Worm (Caenorhabditis elegans) whole organism, young adult: ENCODE measurements around the gene bath-4.
A peak's percentile ranks its signal among the peaks of the same experiment; 100 is the strongest.
"Not testable (repeated sequence)": the region's sequence is repeated elsewhere in the genome, so short reads cannot be mapped to it uniquely, and the experiment has no call there.

Experiments used
- B0019.2 ChIP-seq: fragments of 200-800 bp; sonication (Bioruptor generic); conservative IDR thresholded peaks from 2 replicates; pipeline ENCODE4 v1.3.6; 2022; ENCODE audit warnings: missing genetic modification reagents, missing genetic modification characterization, missing compliant biosample characterization
- C06A6.2 ChIP-seq: fragments of 200-800 bp; sonication (Bioruptor generic); conservative IDR thresholded peaks from 2 replicates; pipeline ENCODE4 v1.3.6; 2022; ENCODE audit warnings: missing genetic modification characterization, missing compliant biosample characterization
- F49E8.2 ChIP-seq: sonication (generic microtip); optimal IDR thresholded peaks from 3 replicates; lab custom pipeline; 2017; ENCODE audit warnings: missing genetic modification characterization, mild to moderate bottlenecking, missing compliant biosample characterization, antibody characterized with exemption, moderate library complexity; ENCODE audit not compliant: insufficient read depth
- T07F8.4 ChIP-seq: sonication (generic microtip); optimal IDR thresholded peaks from 2 replicates; lab custom pipeline; 2016; ENCODE audit warnings: mild to moderate bottlenecking, missing genetic modification characterization, moderate library complexity, missing compliant biosample characterization
- Y53G8AR.9 ChIP-seq: fragments of 200-800 bp; sonication (Bioruptor generic); conservative IDR thresholded peaks from 2 replicates; pipeline ENCODE4 v1.3.6; 2022; ENCODE audit warnings: missing genetic modification reagents, missing genetic modification characterization, missing compliant biosample characterization
- Y79H2A.3 ChIP-seq: fragments of 200-800 bp; sonication (Bioruptor generic); conservative IDR thresholded peaks from 2 replicates; pipeline ENCODE4 v1.3.6; 2022; ENCODE audit warnings: missing genetic modification reagents, missing genetic modification characterization, missing compliant biosample characterization
- aptf-2 ChIP-seq: fragments of 200-800 bp; sonication (Bioruptor generic); conservative IDR thresholded peaks from 2 replicates; pipeline ENCODE4 v1.3.6; 2022; ENCODE audit warnings: missing genetic modification reagents, missing genetic modification characterization, missing compliant biosample characterization
- atf-7 ChIP-seq: sonication (generic microtip); optimal IDR thresholded peaks from 2 replicates; lab custom pipeline; 2017; ENCODE audit warnings: mild to moderate bottlenecking, missing genetic modification characterization, missing compliant biosample characterization
- athp-1 ChIP-seq: sonication (generic microtip); optimal IDR thresholded peaks from 2 replicates; lab custom pipeline; 2017; ENCODE audit warnings: mild to moderate bottlenecking, missing genetic modification characterization, missing compliant biosample characterization
- bed-1 ChIP-seq: fragments of 200-800 bp; sonication (Bioruptor generic); IDR thresholded peaks from 2 replicates; pipeline ENCODE4 v1.3.6; 2022; ENCODE audit warnings: missing genetic modification reagents, missing genetic modification characterization, missing compliant biosample characterization
- ccch-3 ChIP-seq: fragments of 200-800 bp; sonication (Bioruptor generic); optimal IDR thresholded peaks from 2 replicates; lab custom pipeline; 2018; ENCODE audit warnings: mild to moderate bottlenecking, missing genetic modification characterization, missing compliant biosample characterization
- ceh-40 ChIP-seq: fragments of 200-800 bp; sonication (Bioruptor generic); IDR thresholded peaks from 2 replicates; pipeline ENCODE4 v1.3.6; 2022; ENCODE audit warnings: missing genetic modification characterization, missing compliant biosample characterization
- ceh-79 ChIP-seq: sonication (generic microtip); optimal IDR thresholded peaks from 2 replicates; lab custom pipeline; 2017; ENCODE audit warnings: mild to moderate bottlenecking, missing genetic modification characterization, missing compliant biosample characterization
- dox-1 ChIP-seq: fragments of 200-800 bp; sonication (Bioruptor generic); IDR thresholded peaks from 2 replicates; pipeline ENCODE4 v1.3.6; 2022; ENCODE audit warnings: missing genetic modification reagents, missing genetic modification characterization, missing compliant biosample characterization
- efl-1 ChIP-seq: fragments of 150-350 bp; optimal IDR thresholded peaks from 2 replicates; lab custom pipeline; 2014; ENCODE audit warnings: missing biosample characterization, missing genetic modification reagents, missing genetic modification characterization
- ekl-4 ChIP-seq: fragments of 200-800 bp; sonication (Bioruptor generic); IDR thresholded peaks from 2 replicates; pipeline ENCODE4 v1.3.6; 2022; ENCODE audit warnings: missing genetic modification reagents, missing genetic modification characterization, missing compliant biosample characterization
- him-1 ChIP-seq: sonication (generic microtip); optimal IDR thresholded peaks from 2 replicates; lab custom pipeline; 2016; ENCODE audit warnings: missing genotype, missing genetic modification reagents, missing genetic modification characterization, missing compliant biosample characterization
- hlh-12 ChIP-seq: sonication (generic microtip); optimal IDR thresholded peaks from 2 replicates; lab custom pipeline; 2016; ENCODE audit warnings: missing genetic modification characterization, missing compliant biosample characterization
- hlh-26 ChIP-seq: fragments of 200-800 bp; sonication (Bioruptor generic); conservative IDR thresholded peaks from 2 replicates; pipeline ENCODE4 v1.3.6; 2022; ENCODE audit warnings: missing genetic modification reagents, missing genetic modification characterization, missing compliant biosample characterization
- lag-1 ChIP-seq: fragments of 200-800 bp; sonication (Bioruptor generic); IDR thresholded peaks from 2 replicates; pipeline ENCODE4 v1.3.6; 2022; ENCODE audit warnings: missing genetic modification reagents, missing genetic modification characterization, missing compliant biosample characterization
- lin-26 ChIP-seq: fragments of 200-800 bp; sonication (Bioruptor generic); IDR thresholded peaks from 2 replicates; pipeline ENCODE4 v1.3.6; 2022; ENCODE audit warnings: missing genetic modification reagents, missing genetic modification characterization, missing compliant biosample characterization
- lin-54 ChIP-seq: fragments of 200-800 bp; sonication (Bioruptor generic); optimal IDR thresholded peaks from 2 replicates; lab custom pipeline; 2018; ENCODE audit warnings: mild to moderate bottlenecking, missing genetic modification characterization, missing compliant biosample characterization
- lir-1 ChIP-seq: fragments of 200-800 bp; sonication (Bioruptor generic); conservative IDR thresholded peaks from 2 replicates; pipeline ENCODE4 v1.3.6; 2022; ENCODE audit warnings: missing genetic modification reagents, missing genetic modification characterization, missing compliant biosample characterization
- lsl-1 ChIP-seq: fragments of 200-800 bp; sonication (Bioruptor generic); optimal IDR thresholded peaks from 2 replicates; lab custom pipeline; 2018; ENCODE audit warnings: mild to moderate bottlenecking, missing genetic modification characterization, moderate library complexity, missing compliant biosample characterization
- madf-3 ChIP-seq: fragments of 200-800 bp; sonication (Bioruptor generic); IDR thresholded peaks from 2 replicates; pipeline ENCODE4 v1.3.6; 2022; ENCODE audit warnings: missing genetic modification reagents, missing genetic modification characterization, missing compliant biosample characterization
- madf-6 ChIP-seq: fragments of 200-800 bp; sonication (Bioruptor generic); IDR thresholded peaks from 2 replicates; pipeline ENCODE4 v1.3.6; 2022; ENCODE audit warnings: missing genetic modification reagents, missing genetic modification characterization, missing compliant biosample characterization
- madf-8 ChIP-seq: fragments of 200-800 bp; sonication (Bioruptor generic); conservative IDR thresholded peaks from 2 replicates; pipeline ENCODE4 v1.3.6; 2022; ENCODE audit warnings: missing genetic modification reagents, missing genetic modification characterization, missing compliant biosample characterization
- mes-4 ChIP-seq: sonication (generic microtip); optimal IDR thresholded peaks from 2 replicates; lab custom pipeline; 2016; ENCODE audit warnings: missing genotype, missing genetic modification characterization, missing compliant biosample characterization
- nhr-80 ChIP-seq: sonication (generic microtip); optimal IDR thresholded peaks from 2 replicates; lab custom pipeline; 2016; ENCODE audit warnings: missing genetic modification characterization, missing compliant biosample characterization
- pha-4 ChIP-seq: fragments of 150-350 bp; sonication (generic microtip); optimal IDR thresholded peaks from 2 replicates; lab custom pipeline; 2014; ENCODE audit warnings: missing biosample characterization, missing genetic modification reagents, missing genetic modification characterization
- rec-8 ChIP-seq, 2 experiments: sonication (generic microtip); optimal IDR thresholded peaks; 2 replicates each; lab custom pipeline; 2016; ENCODE audit warnings: mild to moderate bottlenecking in 2 of 2, missing genetic modification characterization in 2 of 2, missing genetic modification reagents in 2 of 2, missing genotype in 2 of 2, missing biosample characterization in 1 of 2, missing compliant biosample characterization in 1 of 2, moderate library complexity in 1 of 2
- tlf-1 ChIP-seq: fragments of 200-800 bp; sonication (Bioruptor generic); optimal IDR thresholded peaks from 2 replicates; lab custom pipeline; 2018; ENCODE audit warnings: mild to moderate bottlenecking, missing genetic modification characterization, missing compliant biosample characterization
- ztf-18 ChIP-seq: sonication (generic microtip); optimal IDR thresholded peaks from 2 replicates; lab custom pipeline; 2016; ENCODE audit warnings: missing genotype, mild to moderate bottlenecking, missing genetic modification characterization, missing compliant biosample characterization
- ztf-22 ChIP-seq: fragments of 200-800 bp; sonication (Bioruptor generic); optimal IDR thresholded peaks from 2 replicates; lab custom pipeline; 2018; ENCODE audit warnings: mild to moderate bottlenecking, missing genetic modification characterization, moderate library complexity, missing compliant biosample characterization

Gene bath-4

DNA sequence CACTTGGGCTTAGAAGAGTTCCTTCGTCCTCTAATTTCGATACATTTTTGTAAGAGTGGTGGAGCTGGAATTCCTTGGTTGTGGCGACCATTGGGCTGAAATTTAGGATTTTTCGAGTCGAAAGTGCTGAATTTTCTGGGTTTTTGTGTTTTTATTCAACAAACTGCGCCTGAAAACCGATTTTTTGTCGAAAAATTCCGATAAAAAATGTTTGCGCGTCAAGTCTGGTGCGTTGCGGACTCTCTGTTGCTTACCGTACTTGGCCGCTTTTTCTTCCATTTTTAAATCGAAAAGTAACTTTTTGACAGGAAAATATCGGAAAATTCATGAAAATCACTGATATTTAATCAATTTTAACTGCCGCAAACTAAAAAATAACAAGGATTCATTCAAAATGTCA is at the start of gene bath-4:
Gene bath-4, minus strand, starts transcription at position 101 of the 400 bp plus-strand sequence.
- TF ChIP-seq B0019.2 (no peak), lsl-1 (GFP tag; lab: Kevin White, UChicago) (peak; percentile 33)

ce11 chrII:1955568-1955967 is 37.8 kb upstream of the bath-4 start, which contains the start of gene math-49:
math-49 (minus strand) TSS chrII:1955668.
- TF ChIP-seq atf-7 (tag; lab: Kevin White, UChicago); madf-6 (GFP tag; lab: Robert Waterston, UW); ccch-3: not testable (repeated sequence)

- TF ChIP-seq hlh-12: no peak
- no peak for TF ChIP-seq lin-54 (GFP tag; lab: Kevin White, UChicago)
- no peak for TF ChIP-seq ceh-79
- TF ChIP-seq dox-1 (GFP tag; lab: Robert Waterston, UW): peak; percentile 57
- no peak for TF ChIP-seq efl-1 (GFP tag; lab: Kevin White, UChicago)
- TF ChIP-seq lag-1 (GFP tag; lab: Robert Waterston, UW): no peak
- TF ChIP-seq Y53G8AR.9 (GFP tag; lab: Robert Waterston, UW): 0 out of 2 replicates have a peak, but pooled peaks have one; percentile 52
- TF ChIP-seq atf-7 (tag; lab: Kevin White, UChicago): peak; percentile 24
- no peak for TF ChIP-seq rec-8 (tag; optimal IDR thresholded peaks at IDR 0.05; lab: Kevin White, UChicago)
- no peak for TF ChIP-seq madf-3 (GFP tag; lab: Robert Waterston, UW)
- no peak for TF ChIP-seq ztf-22 (GFP tag; lab: Kevin White, UChicago)
- no peak for TF ChIP-seq F49E8.2 (tag; lab: Kevin White, UChicago)
- TF ChIP-seq tlf-1: no peak
- no peak for TF ChIP-seq lsl-1 (GFP tag; lab: Kevin White, UChicago)
- no peak for TF ChIP-seq pha-4 (tag; lab: Kevin White, UChicago)
- TF ChIP-seq lin-26: no peak
- TF ChIP-seq madf-8 (GFP tag; lab: Robert Waterston, UW): no peak
- TF ChIP-seq athp-1 (tag; lab: Kevin White, UChicago): no peak
- TF ChIP-seq hlh-26 (GFP tag; lab: Robert Waterston, UW): no peak
- no peak for TF ChIP-seq lir-1
- peak; percentile 73 for TF ChIP-seq nhr-80
- no peak for TF ChIP-seq C06A6.2
- no peak for TF ChIP-seq ceh-40 (GFP tag; lab: Robert Waterston, UW)
- TF ChIP-seq aptf-2 (GFP tag; lab: Robert Waterston, UW): no peak
- no peak for TF ChIP-seq mes-4 (tag; lab: Kevin White, UChicago)
- no peak for TF ChIP-seq him-1 (tag; lab: Kevin White, UChicago)
- TF ChIP-seq bed-1 (GFP tag; lab: Robert Waterston, UW): no peak
- no peak for TF ChIP-seq T07F8.4
- no peak for TF ChIP-seq ztf-18 (tag; lab: Kevin White, UChicago)
These were observed 31.4 kb upstream of the bath-4 start for ce11 chrII:1949119-1949518.

- TF ChIP-seq Y79H2A.3 (GFP tag; lab: Robert Waterston, UW); ekl-4 (GFP tag; lab: Robert Waterston, UW); lin-54 (GFP tag; lab: Kevin White, UChicago): not testable (repeated sequence)
These were observed 30.6 kb upstream of the bath-4 start, which contains the start of gene ZK250.2 for ce11 chrII:1948393-1948792. ZK250.2 (plus strand) TSS chrII:1948693.
